Fruit fly (Drosophila melanogaster) whole organism, embryonic: Measurements from ENCODE around the gene CG17982.

ENCODE experiments used
- Ada2b ChIP-seq: fragments of 200-800 bp; sonication (Bioruptor generic); IDR thresholded peaks from 2 replicates; pipeline ENCODE4 v1.3.6; 2022; ENCODE audit warnings: missing biosample characterization, missing genetic modification characterization
- CG12155 ChIP-seq: fragments of 200-800 bp; sonication (Bioruptor generic); optimal IDR thresholded peaks from 3 replicates; lab custom pipeline; 2016; ENCODE audit warnings: missing biosample characterization, missing genetic modification characterization
- CG12299 ChIP-seq: fragments of 200-800 bp; sonication (Bioruptor generic); optimal IDR thresholded peaks from 2 replicates; lab custom pipeline; 2018; ENCODE audit warnings: missing biosample characterization, mild to moderate bottlenecking, missing genetic modification characterization
- CG12942 ChIP-seq: fragments of 200-800 bp; sonication (Bioruptor generic); optimal IDR thresholded peaks from 3 replicates; lab custom pipeline; 2016; ENCODE audit warnings: missing biosample characterization, missing genetic modification characterization
- CG14965 ChIP-seq: fragments of 200-800 bp; sonication (Bioruptor generic); optimal IDR thresholded peaks from 2 replicates; lab custom pipeline; 2016; ENCODE audit warnings: missing biosample characterization, missing genetic modification characterization, borderline replicate concordance
- CG16815 ChIP-seq: fragments of 200-800 bp; sonication (Bioruptor generic); optimal IDR thresholded peaks from 3 replicates; lab custom pipeline; 2017; ENCODE audit warnings: missing biosample characterization, mild to moderate bottlenecking, missing genetic modification characterization
- CG17361 ChIP-seq: fragments of 200-800 bp; sonication (Bioruptor generic); IDR thresholded peaks from 3 replicates; pipeline ENCODE4 v1.3.6; 2022; ENCODE audit warnings: missing biosample characterization, missing genetic modification characterization
- CG17612 ChIP-seq: fragments of 200-800 bp; sonication (Bioruptor generic); IDR thresholded peaks from 2 replicates; pipeline ENCODE4 v1.3.6; 2022; ENCODE audit warnings: missing biosample characterization, missing genetic modification characterization
- CG17829 ChIP-seq: fragments of 200-800 bp; optimal IDR thresholded peaks from 2 replicates; lab custom pipeline; 2019; ENCODE audit warnings: missing biosample characterization, mild to moderate bottlenecking, missing genetic modification characterization, moderate library complexity
- CG2202 ChIP-seq: fragments of 200-800 bp; sonication (Bioruptor generic); optimal IDR thresholded peaks from 2 replicates; lab custom pipeline; 2018; ENCODE audit warnings: missing biosample characterization, mild to moderate bottlenecking, missing genetic modification characterization
- CG2712 ChIP-seq: fragments of 200-800 bp; optimal IDR thresholded peaks from 3 replicates; lab custom pipeline; 2019; ENCODE audit warnings: missing biosample characterization, mild to moderate bottlenecking, missing genetic modification characterization, moderate library complexity
- CG30431 ChIP-seq: fragments of 200-800 bp; sonication (Bioruptor generic); optimal IDR thresholded peaks from 2 replicates; lab custom pipeline; 2017; ENCODE audit warnings: missing biosample characterization, missing genetic modification characterization
- CG3163 ChIP-seq: fragments of 200-800 bp; sonication (Bioruptor generic); optimal IDR thresholded peaks from 3 replicates; lab custom pipeline; 2016; ENCODE audit warnings: missing biosample characterization, missing genetic modification characterization
- CG3995 ChIP-seq: fragments of 200-800 bp; sonication (Bioruptor generic); optimal IDR thresholded peaks from 3 replicates; lab custom pipeline; 2016; ENCODE audit warnings: missing biosample characterization, missing genetic modification characterization
- CG4820 ChIP-seq: fragments of 200-800 bp; sonication (Bioruptor generic); optimal IDR thresholded peaks from 3 replicates; lab custom pipeline; 2016; ENCODE audit warnings: missing biosample characterization, missing genetic modification characterization
- CG6175 ChIP-seq: fragments of 200-800 bp; sonication (Bioruptor generic); IDR thresholded peaks from 3 replicates; pipeline ENCODE4 v1.3.6; 2022; ENCODE audit warnings: missing biosample characterization, missing genetic modification characterization
- CG8388 ChIP-seq: fragments of 200-800 bp; sonication (Bioruptor generic); optimal IDR thresholded peaks from 2 replicates; lab custom pipeline; 2019; ENCODE audit warnings: missing biosample characterization, mild to moderate bottlenecking, missing genetic modification characterization, moderate library complexity
- CG8944 ChIP-seq: fragments of 200-800 bp; sonication (Bioruptor generic); optimal IDR thresholded peaks from 3 replicates; lab custom pipeline; 2016; ENCODE audit warnings: missing biosample characterization, missing genetic modification characterization
- CG9727 ChIP-seq: fragments of 200-800 bp; sonication (Bioruptor generic); optimal IDR thresholded peaks from 3 replicates; lab custom pipeline; 2017; ENCODE audit warnings: missing biosample characterization, mild to moderate bottlenecking, missing genetic modification characterization
- Eip74EF ChIP-seq, 2 experiments: fragments of 200-800 bp in 1 of 2; fragments of >200 bp in 1 of 2; sonication (Bioruptor generic) in 1 of 2; optimal IDR thresholded peaks; 2 replicates each; lab custom pipeline; 2017 to 2019; ENCODE audit warnings: missing biosample characterization in 2 of 2, missing genetic modification characterization in 2 of 2, mild to moderate bottlenecking in 1 of 2, moderate library complexity in 1 of 2
- Fer3 ChIP-seq: fragments of 200-800 bp; sonication (Bioruptor generic); optimal IDR thresholded peaks from 2 replicates; lab custom pipeline; 2018; ENCODE audit warnings: missing biosample characterization, mild to moderate bottlenecking, missing genetic modification characterization, moderate library complexity
- Gug ChIP-seq: fragments of 200-800 bp; sonication (Bioruptor generic); IDR thresholded peaks from 4 replicates; pipeline ENCODE4 v1.3.6; 2022; ENCODE audit warnings: missing biosample characterization, missing genetic modification characterization
- HmgD ChIP-seq: fragments of 200-800 bp; sonication (Bioruptor generic); optimal IDR thresholded peaks from 3 replicates; lab custom pipeline; 2016; ENCODE audit warnings: missing biosample characterization, missing genetic modification characterization
- HmgZ ChIP-seq: fragments of 200-800 bp; sonication (Bioruptor generic); optimal IDR thresholded peaks from 2 replicates; lab custom pipeline; 2018; ENCODE audit warnings: missing biosample characterization, mild to moderate bottlenecking, missing genetic modification characterization
- Med ChIP-seq: fragments of 200-800 bp; sonication (Bioruptor generic); peaks from one replicate; lab custom pipeline; 2016; ENCODE audit warnings: missing biosample characterization, missing genetic modification characterization, mild to moderate bottlenecking, inconsistent platforms, moderate library complexity
- Mes4 ChIP-seq: fragments of 200-800 bp; sonication (Bioruptor generic); optimal IDR thresholded peaks from 2 replicates; lab custom pipeline; 2016; ENCODE audit warnings: missing biosample characterization, missing genetic modification characterization
- Neu2 ChIP-seq: fragments of 200-800 bp; sonication (Bioruptor generic); optimal IDR thresholded peaks from 3 replicates; lab custom pipeline; 2016; ENCODE audit warnings: missing biosample characterization, missing genetic modification characterization, borderline replicate concordance
- Ravus ChIP-seq: fragments of 200-800 bp; sonication (Bioruptor generic); IDR thresholded peaks from 2 replicates; pipeline ENCODE4 v1.3.6; 2022; ENCODE audit warnings: missing biosample characterization, missing genetic modification characterization
- Scr ChIP-seq: fragments of 200-800 bp; sonication (Bioruptor generic); IDR thresholded peaks from 2 replicates; pipeline ENCODE4 v1.3.6; 2022; ENCODE audit warnings: missing biosample characterization, missing genetic modification characterization; ENCODE audit not compliant: partially characterized antibody
- Spps ChIP-seq: fragments of 200-800 bp; sonication (Bioruptor generic); optimal IDR thresholded peaks from 2 replicates; lab custom pipeline; 2018; ENCODE audit warnings: missing biosample characterization, mild to moderate bottlenecking, missing genetic modification characterization
- Stat92E ChIP-seq, 3 experiments: fragments of >200 bp in 2 of 3; fragments of 200-800 bp in 1 of 3; sonication (Bioruptor generic) in 1 of 3; optimal IDR thresholded peaks; 2 replicates each; lab custom pipeline; 2017 to 2019; ENCODE audit warnings: missing biosample characterization in 3 of 3, missing genetic modification characterization in 3 of 3, mild to moderate bottlenecking in 1 of 3, moderate library complexity in 1 of 3
- TFAM ChIP-seq: fragments of 200-800 bp; sonication (Bioruptor generic); optimal IDR thresholded peaks from 2 replicates; lab custom pipeline; 2017; ENCODE audit warnings: missing biosample characterization, missing genetic modification characterization, inconsistent platforms
- br ChIP-seq: fragments of >200 bp; optimal IDR thresholded peaks from 2 replicates; lab custom pipeline; 2017
- danr ChIP-seq: fragments of 200-800 bp; sonication (Bioruptor generic); IDR thresholded peaks from 2 replicates; pipeline ENCODE4 v1.3.6; 2022; ENCODE audit warnings: missing biosample characterization, missing genetic modification characterization
- disco-r ChIP-seq: fragments of 200-800 bp; sonication (Bioruptor generic); optimal IDR thresholded peaks from 2 replicates; lab custom pipeline; 2016; ENCODE audit warnings: missing biosample characterization, missing genetic modification characterization
- ftz-f1 ChIP-seq: fragments of 200-800 bp; sonication (Bioruptor generic); optimal IDR thresholded peaks from 2 replicates; lab custom pipeline; 2016; ENCODE audit warnings: missing biosample characterization, missing genetic modification characterization
- gce ChIP-seq: fragments of 200-800 bp; sonication (Bioruptor generic); IDR thresholded peaks from 3 replicates; pipeline ENCODE4 v1.3.6; 2022; ENCODE audit warnings: missing biosample characterization, missing genetic modification characterization
- gfzf ChIP-seq: fragments of 200-800 bp; sonication (Bioruptor generic); optimal IDR thresholded peaks from 2 replicates; lab custom pipeline; 2016; ENCODE audit warnings: missing biosample characterization, mild to moderate bottlenecking, missing genetic modification characterization, moderate library complexity
- pho ChIP-seq: fragments of 200-800 bp; sonication (Bioruptor generic); optimal IDR thresholded peaks from 2 replicates; lab custom pipeline; 2016; ENCODE audit warnings: missing biosample characterization, missing genetic modification characterization
- pzg ChIP-seq: fragments of 200-800 bp; sonication (Bioruptor generic); optimal IDR thresholded peaks from 3 replicates; lab custom pipeline; 2018; ENCODE audit warnings: missing biosample characterization, mild to moderate bottlenecking, missing genetic modification characterization, moderate library complexity
- ro ChIP-seq: fragments of 200-800 bp; sonication (Bioruptor generic); IDR thresholded peaks from 2 replicates; pipeline ENCODE4 v1.3.6; 2022; ENCODE audit warnings: missing biosample characterization, missing genetic modification characterization
- run ChIP-seq: fragments of 200-800 bp; sonication (Bioruptor generic); optimal IDR thresholded peaks from 3 replicates; lab custom pipeline; 2018; ENCODE audit warnings: missing biosample characterization, mild to moderate bottlenecking, missing genetic modification characterization
- sd ChIP-seq: fragments of 200-800 bp; sonication (Bioruptor generic); optimal IDR thresholded peaks from 3 replicates; lab custom pipeline; 2018; ENCODE audit warnings: missing biosample characterization, mild to moderate bottlenecking, missing genetic modification characterization, moderate library complexity
- sim ChIP-seq: fragments of 200-800 bp; sonication (Bioruptor generic); IDR thresholded peaks from 2 replicates; pipeline ENCODE4 v1.3.6; 2022; ENCODE audit warnings: missing biosample characterization, missing genetic modification characterization
- sr ChIP-seq: fragments of 200-800 bp; sonication (Bioruptor generic); IDR thresholded peaks from 3 replicates; pipeline ENCODE4 v1.3.6; 2022; ENCODE audit warnings: missing biosample characterization, missing genetic modification characterization
- stwl ChIP-seq: fragments of 200-800 bp; sonication (Bioruptor generic); optimal IDR thresholded peaks from 3 replicates; lab custom pipeline; 2018; ENCODE audit warnings: missing biosample characterization, mild to moderate bottlenecking, missing genetic modification characterization, moderate library complexity
- wor ChIP-seq: fragments of 200-800 bp; sonication (Bioruptor generic); IDR thresholded peaks from 2 replicates; pipeline ENCODE4 v1.3.6; 2022; ENCODE audit warnings: missing biosample characterization, missing genetic modification characterization
- zen ChIP-seq: fragments of 200-800 bp; sonication (Bioruptor generic); optimal IDR thresholded peaks from 3 replicates; lab custom pipeline; 2018; ENCODE audit warnings: missing biosample characterization, mild to moderate bottlenecking, missing genetic modification characterization, moderate library complexity
- zfh2 ChIP-seq: fragments of 200-800 bp; sonication (Bioruptor generic); optimal IDR thresholded peaks from 2 replicates; lab custom pipeline; 2016; ENCODE audit warnings: missing biosample characterization, missing genetic modification characterization

The CG17982 gene

dm6 chrX:8114476-8115342 lies 28.9 kb downstream of the CG17982 start (continued):
- TF ChIP-seq Mes4 (GFP tag; lab: Kevin White, UChicago) (peak; percentile 47), Scr (GFP tag; lab: Robert Waterston, UW) (no peak), Gug (no peak), stwl (tag; lab: Kevin White, UChicago) (no peak), sd (tag; lab: Kevin White, UChicago) (peak; percentile 41), CG9727 (GFP tag; lab: Kevin White, UChicago) (peak; percentile 58), Med (peak; percentile 86), CG12155 (GFP tag; lab: Kevin White, UChicago) (peak; percentile 41), CG16815 (GFP tag; lab: Kevin White, UChicago) (no peak), gfzf (GFP tag; lab: Kevin White, UChicago) (no peak), pzg (GFP tag; lab: Kevin White, UChicago) (no peak), CG8944 (GFP tag; lab: Kevin White, UChicago) (peak; percentile 14), HmgD (GFP tag; lab: Kevin White, UChicago) (no peak), wor (GFP tag; lab: Robert Waterston, UW) (no peak), CG4820 (no peak), danr (GFP tag; lab: Robert Waterston, UW) (peak; percentile 37; the same call in 1 of the 2 replicates), CG12942 (GFP tag; lab: Kevin White, UChicago) (no peak), TFAM (GFP tag; lab: Kevin White, UChicago) (no peak), sr (GFP tag; lab: Robert Waterston, UW) (no peak), Fer3 (tag; lab: Kevin White, UChicago) (peak; percentile 71), CG2202 (tag; lab: Kevin White, UChicago) (no peak), CG30431 (GFP tag; lab: Kevin White, UChicago) (no peak), Stat92E (GFP tag; optimal IDR thresholded peaks at IDR 0.05; lab: Kevin White, UChicago) (no peak), disco-r (GFP tag; lab: Kevin White, UChicago) (peak; percentile 21), sim (GFP tag; lab: Robert Waterston, UW) (0 out of 2 replicates have a peak, but pooled peaks have one; percentile 23), CG17361 (GFP tag; lab: Robert Waterston, UW) (peak; percentile 75), Ravus (no peak; the same call in 1 of the 2 replicates), CG17829 (peak; percentile 41), CG17612 (GFP tag; lab: Robert Waterston, UW) (no peak), zfh2 (GFP tag; lab: Kevin White, UChicago) (peak; percentile 50), HmgZ (tag; lab: Kevin White, UChicago) (peak; percentile 64), CG3995 (no peak), pho (GFP tag; lab: Kevin White, UChicago) (peak; percentile 74), br (lab: Kevin White, UChicago) (no peak), CG3163 (GFP tag; lab: Kevin White, UChicago) (peak; percentile 20), Ada2b (GFP tag; lab: Robert Waterston, UW) (peak; percentile 52), ftz-f1 (peak; percentile 65), zen (peak; percentile 13), CG2712 (tag; lab: Kevin White, UChicago) (peak; percentile 56), Eip74EF (GFP tag; optimal IDR thresholded peaks at IDR 0.05; lab: Kevin White, UChicago) (peak in 1 of 2 experiments; percentile 19), CG14965 (no peak), gce (GFP tag; lab: Robert Waterston, UW) (peak; percentile 53; the same call in 1 of the 3 replicates), CG8388 (GFP tag; lab: Kevin White, UChicago) (peak; percentile 43), Neu2 (GFP tag; lab: Kevin White, UChicago) (no peak), run (tag; lab: Kevin White, UChicago) (peak; percentile 42), CG6175 (GFP tag; lab: Robert Waterston, UW) (no peak), CG12299 (tag; lab: Kevin White, UChicago) (peak; percentile 25), Spps (tag; lab: Kevin White, UChicago) (no peak), ro (no peak)
